Fruit fly (Drosophila melanogaster) whole organism, prepupa: ENCODE results near the gene Clk.

Experiments
- CG15336 ChIP-seq: fragments of 200-800 bp; sonication (Bioruptor generic); IDR thresholded peaks from 2 replicates; pipeline ENCODE4 v1.3.6; 2022; ENCODE audit warnings: missing biosample characterization, missing genetic modification characterization
- CG1621 ChIP-seq: fragments of 200-800 bp; sonication (Bioruptor generic); optimal IDR thresholded peaks from 3 replicates; lab custom pipeline; 2018; ENCODE audit warnings: missing biosample characterization, mild to moderate bottlenecking, missing genetic modification characterization
- CG34406 ChIP-seq: fragments of 200-800 bp; sonication (Bioruptor generic); optimal IDR thresholded peaks from 3 replicates; lab custom pipeline; 2016; ENCODE audit warnings: missing biosample characterization, missing genetic modification characterization
- CG3919 ChIP-seq: fragments of 200-800 bp; sonication (Bioruptor generic); optimal IDR thresholded peaks from 3 replicates; lab custom pipeline; 2016; ENCODE audit warnings: missing biosample characterization, missing genetic modification characterization
- CG4318 ChIP-seq: fragments of 200-800 bp; sonication (Bioruptor generic); optimal IDR thresholded peaks from 3 replicates; lab custom pipeline; 2017; ENCODE audit warnings: missing biosample characterization, mild to moderate bottlenecking, missing genetic modification characterization
- CG6163 ChIP-seq: fragments of 200-800 bp; sonication (Bioruptor generic); IDR thresholded peaks from 3 replicates; pipeline ENCODE4 v1.3.6; 2022; ENCODE audit warnings: missing biosample characterization, missing genetic modification characterization
- CG6276 ChIP-seq: fragments of 200-800 bp; sonication (Bioruptor generic); optimal IDR thresholded peaks from 2 replicates; lab custom pipeline; 2017; ENCODE audit warnings: missing biosample characterization, mild to moderate bottlenecking, missing genetic modification characterization
- CG6792 ChIP-seq: fragments of 200-800 bp; sonication (Bioruptor generic); optimal IDR thresholded peaks from 3 replicates; lab custom pipeline; 2016; ENCODE audit warnings: missing biosample characterization, missing genetic modification characterization
- CG6808 ChIP-seq: fragments of 200-800 bp; sonication (Bioruptor generic); optimal IDR thresholded peaks from 3 replicates; lab custom pipeline; 2017; ENCODE audit warnings: missing biosample characterization, missing genetic modification characterization, mild to moderate bottlenecking, moderate library complexity, missing genetic modification reagents
- CG6854 ChIP-seq: fragments of 200-800 bp; sonication (Bioruptor generic); optimal IDR thresholded peaks from 2 replicates; lab custom pipeline; 2017; ENCODE audit warnings: missing biosample characterization, mild to moderate bottlenecking, missing genetic modification characterization
- CG8119 ChIP-seq: fragments of 200-800 bp; sonication (Bioruptor generic); IDR thresholded peaks from 3 replicates; pipeline ENCODE4 v1.3.6; 2022; ENCODE audit warnings: missing biosample characterization, missing genetic modification characterization
- CG8632 ChIP-seq: fragments of 200-800 bp; sonication (Bioruptor generic); optimal IDR thresholded peaks from 3 replicates; lab custom pipeline; 2016; ENCODE audit warnings: missing biosample characterization, missing genetic modification characterization
- CG9139 ChIP-seq: fragments of 200-800 bp; sonication (Bioruptor generic); optimal IDR thresholded peaks from 3 replicates; lab custom pipeline; 2017; ENCODE audit warnings: missing biosample characterization, mild to moderate bottlenecking, missing genetic modification characterization
- Eip75B ChIP-seq: fragments of 200-800 bp; sonication (Bioruptor generic); optimal IDR thresholded peaks from 3 replicates; lab custom pipeline; 2016; ENCODE audit warnings: missing biosample characterization, missing genetic modification characterization
- Eip78C ChIP-seq: fragments of 200-800 bp; sonication (Bioruptor generic); peaks from one replicate; lab custom pipeline; 2016; ENCODE audit warnings: missing biosample characterization, missing genetic modification characterization
- Eip93F ChIP-seq: fragments of 200-800 bp; sonication (Bioruptor generic); optimal IDR thresholded peaks from 2 replicates; lab custom pipeline; 2016; ENCODE audit warnings: missing biosample characterization, mild to moderate bottlenecking, missing genetic modification characterization
- Ets96B ChIP-seq: fragments of 200-800 bp; optimal IDR thresholded peaks from 2 replicates; lab custom pipeline; 2019; ENCODE audit warnings: missing biosample characterization, mild to moderate bottlenecking, missing genetic modification characterization, moderate library complexity
- Hr39 ChIP-seq: fragments of 200-800 bp; sonication (Bioruptor generic); optimal IDR thresholded peaks from 2 replicates; lab custom pipeline; 2016; ENCODE audit warnings: missing biosample characterization, missing genetic modification characterization
- Lpt ChIP-seq: fragments of 200-800 bp; sonication (Bioruptor generic); optimal IDR thresholded peaks from 3 replicates; lab custom pipeline; 2016; ENCODE audit warnings: missing biosample characterization, missing genetic modification characterization
- Met ChIP-seq: fragments of 200-800 bp; sonication (Bioruptor generic); optimal IDR thresholded peaks from 3 replicates; lab custom pipeline; 2016; ENCODE audit warnings: missing biosample characterization, missing genetic modification characterization
- Sox102F ChIP-seq: fragments of 200-800 bp; sonication (Bioruptor generic); optimal IDR thresholded peaks from 2 replicates; lab custom pipeline; 2016; ENCODE audit warnings: missing biosample characterization, mild to moderate bottlenecking, missing genetic modification characterization
- Sox15 ChIP-seq: fragments of 200-800 bp; sonication (Bioruptor generic); optimal IDR thresholded peaks from 3 replicates; lab custom pipeline; 2016; ENCODE audit warnings: missing biosample characterization, missing genetic modification characterization
- achi ChIP-seq: fragments of 200-800 bp; sonication (Bioruptor generic); optimal IDR thresholded peaks from 3 replicates; lab custom pipeline; 2016; ENCODE audit warnings: missing biosample characterization, missing genetic modification characterization
- cyc ChIP-seq: fragments of 200-800 bp; sonication (Bioruptor generic); optimal IDR thresholded peaks from 3 replicates; lab custom pipeline; 2016; ENCODE audit warnings: missing biosample characterization, missing genetic modification characterization
- dsx ChIP-seq: fragments of 200-800 bp; optimal IDR thresholded peaks from 3 replicates; lab custom pipeline; 2019; ENCODE audit warnings: missing biosample characterization, mild to moderate bottlenecking, missing genetic modification characterization, moderate library complexity; ENCODE audit not compliant: poor library complexity, severe bottlenecking
- eg ChIP-seq: fragments of 200-800 bp; sonication (Bioruptor generic); IDR thresholded peaks from 3 replicates; pipeline ENCODE4 v1.3.6; 2022; ENCODE audit warnings: missing biosample characterization, missing genetic modification characterization
- esn ChIP-seq: fragments of 200-800 bp; sonication (Bioruptor generic); optimal IDR thresholded peaks from 2 replicates; lab custom pipeline; 2016; ENCODE audit warnings: missing biosample characterization, mild to moderate bottlenecking, missing genetic modification characterization, moderate library complexity
- fd59A ChIP-seq: fragments of 200-800 bp; sonication (Bioruptor generic); optimal IDR thresholded peaks from 2 replicates; lab custom pipeline; 2017; ENCODE audit warnings: missing biosample characterization, mild to moderate bottlenecking, missing genetic modification characterization, missing genetic modification reagents
- fd85E ChIP-seq: fragments of 200-800 bp; sonication (Bioruptor generic); optimal IDR thresholded peaks from 3 replicates; lab custom pipeline; 2016; ENCODE audit warnings: missing biosample characterization, missing genetic modification characterization
- lz ChIP-seq: fragments of 200-800 bp; sonication (Bioruptor generic); optimal IDR thresholded peaks from 3 replicates; lab custom pipeline; 2016; ENCODE audit warnings: missing biosample characterization, missing genetic modification characterization
- net ChIP-seq: fragments of 200-800 bp; sonication (Bioruptor generic); optimal IDR thresholded peaks from 3 replicates; lab custom pipeline; 2016; ENCODE audit warnings: missing biosample characterization, missing genetic modification characterization
- pdm3 ChIP-seq: fragments of 200-800 bp; sonication (Bioruptor generic); optimal IDR thresholded peaks from 3 replicates; lab custom pipeline; 2016; ENCODE audit warnings: missing biosample characterization, missing genetic modification characterization
- salr ChIP-seq, 2 experiments: fragments of 200-800 bp; sonication (Bioruptor generic); optimal IDR thresholded peaks; 3 replicates each; lab custom pipeline; 2016 to 2018; ENCODE audit warnings: missing biosample characterization in 2 of 2, missing genetic modification characterization in 2 of 2, mild to moderate bottlenecking in 1 of 2
- spab ChIP-seq: fragments of 200-800 bp; sonication (Bioruptor generic); optimal IDR thresholded peaks from 2 replicates; lab custom pipeline; 2017; ENCODE audit warnings: missing biosample characterization, mild to moderate bottlenecking, missing genetic modification characterization, missing genetic modification reagents
- ss ChIP-seq, 2 experiments: fragments of 200-800 bp; sonication (Bioruptor generic); optimal IDR thresholded peaks; 2 replicates in 1 of 2; 3 replicates in 1 of 2; lab custom pipeline; 2017 to 2018; ENCODE audit warnings: mild to moderate bottlenecking in 2 of 2, missing biosample characterization in 2 of 2, missing genetic modification characterization in 2 of 2, moderate library complexity in 1 of 2
- svp ChIP-seq: fragments of 200-800 bp; sonication (Bioruptor generic); peaks from one replicate; lab custom pipeline; 2016; ENCODE audit warnings: missing biosample characterization, missing genetic modification characterization
- topi ChIP-seq: fragments of 200-800 bp; sonication (Bioruptor generic); optimal IDR thresholded peaks from 3 replicates; lab custom pipeline; 2016; ENCODE audit warnings: missing biosample characterization, missing genetic modification characterization
- vri ChIP-seq: fragments of 200-800 bp; sonication (Bioruptor generic); optimal IDR thresholded peaks from 3 replicates; lab custom pipeline; 2016; ENCODE audit warnings: missing biosample characterization, mild to moderate bottlenecking, missing genetic modification characterization

The Clk gene

dm6 chr3L:7805336-7805803 lies 30.0 kb upstream of the Clk start (continued):
- no peak for TF ChIP-seq topi (GFP tag; lab: Kevin White, UChicago)
- TF ChIP-seq salr (GFP tag; optimal IDR thresholded peaks at IDR 0.05; lab: Kevin White, UChicago), result no peak
- peak; percentile 58 for TF ChIP-seq CG6276 (GFP tag; lab: Kevin White, UChicago)
- no peak for TF ChIP-seq pdm3 (GFP tag; lab: Kevin White, UChicago)
- no peak for TF ChIP-seq spab
- peak; percentile 87 for TF ChIP-seq vri (GFP tag; lab: Kevin White, UChicago)
- TF ChIP-seq Sox102F (GFP tag; lab: Kevin White, UChicago), result peak; percentile 37
- TF ChIP-seq CG1621, result peak; percentile 5
- TF ChIP-seq CG6854 (GFP tag; lab: Kevin White, UChicago), result peak; percentile 53
- TF ChIP-seq lz (GFP tag; lab: Kevin White, UChicago), result no peak
- peak; percentile 5 for TF ChIP-seq CG3919
- TF ChIP-seq Hr39 (GFP tag; lab: Kevin White, UChicago), result no peak
- no peak for TF ChIP-seq Met (GFP tag; lab: Kevin White, UChicago)
- no peak for TF ChIP-seq esn
- no peak for TF ChIP-seq Eip93F (GFP tag; lab: Kevin White, UChicago)
- no peak for TF ChIP-seq CG6792 (GFP tag; lab: Kevin White, UChicago)
- no peak for TF ChIP-seq Eip75B (GFP tag; lab: Kevin White, UChicago)
- peak; percentile 51 for TF ChIP-seq CG9139 (GFP tag; lab: Kevin White, UChicago)
- no peak for TF ChIP-seq fd59A (GFP tag; lab: Kevin White, UChicago)
- peak; percentile 73; the same call in 2 of the 3 replicates for TF ChIP-seq CG6163 (GFP tag; lab: Robert Waterston, UW)
- TF ChIP-seq CG4318 (GFP tag; lab: Kevin White, UChicago), result no peak
- peak; percentile 64 for TF ChIP-seq dsx (GFP tag; lab: Kevin White, UChicago)
- TF ChIP-seq net, result peak; percentile 29
- TF ChIP-seq CG8632 (GFP tag; lab: Kevin White, UChicago), result peak; percentile 13
- TF ChIP-seq Sox15 (GFP tag; lab: Kevin White, UChicago), result no peak

dm6 chr3L:7804406-7805327 lies 29.3 kb upstream of the Clk start:
- peak; percentile 4 for TF ChIP-seq Ets96B (tag; lab: Kevin White, UChicago)
- peak; percentile 62 for TF ChIP-seq dsx (GFP tag; lab: Kevin White, UChicago)
- peak; percentile 5 for TF ChIP-seq achi (GFP tag; lab: Kevin White, UChicago)
- peak; percentile 51 for TF ChIP-seq fd85E (GFP tag; lab: Kevin White, UChicago)
- TF ChIP-seq CG34406 (GFP tag; lab: Kevin White, UChicago), result no peak
- no peak for TF ChIP-seq Hr39 (GFP tag; lab: Kevin White, UChicago)
- no peak for TF ChIP-seq cyc (GFP tag; lab: Kevin White, UChicago)
- TF ChIP-seq salr (GFP tag; optimal IDR thresholded peaks at IDR 0.05; lab: Kevin White, UChicago), result peak in 1 of 2 experiments; percentile 6
- TF ChIP-seq CG6276 (GFP tag; lab: Kevin White, UChicago), result no peak
- TF ChIP-seq CG9139 (GFP tag; lab: Kevin White, UChicago), result peak; percentile 59
- peak; percentile 45; the same call in 2 of the 3 replicates for TF ChIP-seq CG6163 (GFP tag; lab: Robert Waterston, UW)
- peak; percentile 97 for TF ChIP-seq vri (GFP tag; lab: Kevin White, UChicago)
- TF ChIP-seq CG6854 (GFP tag; lab: Kevin White, UChicago), result peak; percentile 3
- peak; percentile 9 for TF ChIP-seq Lpt (GFP tag; lab: Kevin White, UChicago)
- TF ChIP-seq CG8119 (GFP tag; lab: Robert Waterston, UW), result peak; percentile 29; the same call in 1 of the 3 replicates
- peak; percentile 72 for TF ChIP-seq svp (GFP tag; lab: Kevin White, UChicago)
- peak; percentile 64 for TF ChIP-seq Eip78C (GFP tag; lab: Kevin White, UChicago)
- peak; percentile 52; the same call in 2 of the 3 replicates for TF ChIP-seq eg (GFP tag; lab: Robert Waterston, UW)
- peak; percentile 28 for TF ChIP-seq CG6808 (GFP tag; lab: Kevin White, UChicago)
- TF ChIP-seq Sox102F (GFP tag; lab: Kevin White, UChicago), result peak; percentile 18
- peak; percentile 50 to 65 for TF ChIP-seq ss (GFP tag; optimal IDR thresholded peaks at IDR 0.05; lab: Kevin White, UChicago)
- TF ChIP-seq CG15336, result peak; percentile 39; the same call in 1 of the 2 replicates
- peak; percentile 1 for TF ChIP-seq net
- peak; percentile 14 for TF ChIP-seq esn
- TF ChIP-seq lz (GFP tag; lab: Kevin White, UChicago), result no peak
